Worm (Caenorhabditis elegans) whole organism, mixed stage, embryonic: Measurements from ENCODE around the gene hst-3.2.

ENCODE experiments used
- M03D4.4 ChIP-seq: sonication (generic microtip); optimal IDR thresholded peaks from 2 replicates; lab custom pipeline; 2017; ENCODE audit warnings: mild to moderate bottlenecking, missing genetic modification characterization, missing compliant biosample characterization
- bed-3 ChIP-seq: fragments of 200-800 bp; sonication (Bioruptor generic); optimal IDR thresholded peaks from 3 replicates; lab custom pipeline; 2018; ENCODE audit warnings: mild to moderate bottlenecking, missing genetic modification characterization, moderate library complexity, missing compliant biosample characterization
- blmp-1 ChIP-seq: fragments of 150-350 bp; optimal IDR thresholded peaks from 2 replicates; lab custom pipeline; 2014; ENCODE audit warnings: missing biosample characterization, missing genetic modification characterization
- ceh-39 ChIP-seq: fragments of 150-350 bp; optimal IDR thresholded peaks from 2 replicates; lab custom pipeline; 2014; ENCODE audit warnings: missing biosample characterization, missing genetic modification characterization
- ceh-43 ChIP-seq: fragments of 200-800 bp; sonication (Bioruptor generic); optimal IDR thresholded peaks from 2 replicates; lab custom pipeline; 2018; ENCODE audit warnings: mild to moderate bottlenecking, missing genetic modification characterization, moderate library complexity, missing compliant biosample characterization
- ceh-83 ChIP-seq: fragments of 200-800 bp; sonication (Bioruptor generic); optimal IDR thresholded peaks from 2 replicates; lab custom pipeline; 2018; ENCODE audit warnings: mild to moderate bottlenecking, missing genetic modification characterization, missing compliant biosample characterization
- cnd-1 ChIP-seq: fragments of 200-800 bp; sonication (Bioruptor generic); optimal IDR thresholded peaks from 2 replicates; lab custom pipeline; 2018; ENCODE audit warnings: mild to moderate bottlenecking, missing genetic modification characterization, missing compliant biosample characterization
- drap-1 ChIP-seq: fragments of 200-800 bp; sonication (Bioruptor generic); optimal IDR thresholded peaks from 3 replicates; lab custom pipeline; 2018; ENCODE audit warnings: mild to moderate bottlenecking, missing genetic modification characterization, missing compliant biosample characterization
- elt-1 ChIP-seq: sonication (generic microtip); optimal IDR thresholded peaks from 2 replicates; lab custom pipeline; 2017; ENCODE audit warnings: missing genetic modification characterization, mild to moderate bottlenecking, missing compliant biosample characterization, antibody characterized with exemption, moderate library complexity, borderline replicate concordance; ENCODE audit not compliant: insufficient read depth
- elt-3 ChIP-seq: fragments of 150-350 bp; optimal IDR thresholded peaks from 2 replicates; lab custom pipeline; 2014; ENCODE audit warnings: missing biosample characterization, missing genetic modification characterization
- flh-1 ChIP-seq: fragments of 200-800 bp; sonication (Bioruptor generic); optimal IDR thresholded peaks from 2 replicates; lab custom pipeline; 2018; ENCODE audit warnings: mild to moderate bottlenecking, missing genetic modification characterization, moderate library complexity, missing compliant biosample characterization
- ham-2 ChIP-seq: fragments of 200-800 bp; sonication (Bioruptor generic); optimal IDR thresholded peaks from 2 replicates; lab custom pipeline; 2018; ENCODE audit warnings: mild to moderate bottlenecking, missing genetic modification characterization, missing compliant biosample characterization
- hlh-1 ChIP-seq: fragments of 150-350 bp; optimal IDR thresholded peaks from 2 replicates; lab custom pipeline; 2014; ENCODE audit warnings: missing biosample characterization, missing genetic modification reagents, missing genetic modification characterization
- lin-32 ChIP-seq: fragments of 200-800 bp; sonication (Bioruptor generic); optimal IDR thresholded peaks from 2 replicates; lab custom pipeline; 2018; ENCODE audit warnings: mild to moderate bottlenecking, missing genetic modification characterization, missing compliant biosample characterization
- lsy-2 ChIP-seq: fragments of 150-350 bp; optimal IDR thresholded peaks from 2 replicates; lab custom pipeline; 2014; ENCODE audit warnings: missing biosample characterization, missing genetic modification characterization
- mab-5 ChIP-seq: fragments of 150-350 bp; optimal IDR thresholded peaks from 2 replicates; lab custom pipeline; 2014; ENCODE audit warnings: missing biosample characterization, missing genetic modification characterization
- mep-1 ChIP-seq: fragments of 150-350 bp; optimal IDR thresholded peaks from 2 replicates; lab custom pipeline; 2017; ENCODE audit warnings: missing biosample characterization, missing genetic modification reagents, missing genetic modification characterization, inconsistent platforms
- nhr-12 ChIP-seq: fragments of 150-350 bp; optimal IDR thresholded peaks from 2 replicates; lab custom pipeline; 2014; ENCODE audit warnings: missing biosample characterization, missing genetic modification characterization
- nhr-2 ChIP-seq: fragments of 150-350 bp; optimal IDR thresholded peaks from 2 replicates; lab custom pipeline; 2014; ENCODE audit warnings: missing biosample characterization, missing genetic modification characterization
- nhr-237 ChIP-seq: fragments of 150-350 bp; optimal IDR thresholded peaks from 2 replicates; lab custom pipeline; 2014; ENCODE audit warnings: missing biosample characterization, missing genetic modification characterization
- nhr-28 ChIP-seq: fragments of 150-350 bp; optimal IDR thresholded peaks from 2 replicates; lab custom pipeline; 2014; ENCODE audit warnings: missing biosample characterization, missing genetic modification characterization
- nhr-76 ChIP-seq: sonication (generic microtip); optimal IDR thresholded peaks from 2 replicates; lab custom pipeline; 2017; ENCODE audit warnings: missing biosample characterization, missing genetic modification characterization
- sem-2 ChIP-seq: fragments of 200-800 bp; sonication (Bioruptor generic); optimal IDR thresholded peaks from 2 replicates; lab custom pipeline; 2018; ENCODE audit warnings: mild to moderate bottlenecking, missing genetic modification characterization, missing compliant biosample characterization
- snpc-4 ChIP-seq: fragments of 150-350 bp; optimal IDR thresholded peaks from 2 replicates; lab custom pipeline; 2014; ENCODE audit warnings: missing biosample characterization, missing genetic modification characterization
- sptf-1 ChIP-seq: sonication (generic microtip); optimal IDR thresholded peaks from 2 replicates; lab custom pipeline; 2017; ENCODE audit warnings: mild to moderate bottlenecking, missing genetic modification characterization, moderate library complexity, missing compliant biosample characterization
- tbx-8 ChIP-seq: fragments of 200-800 bp; sonication (Bioruptor generic); optimal IDR thresholded peaks from 2 replicates; lab custom pipeline; 2018; ENCODE audit warnings: mild to moderate bottlenecking, missing genetic modification characterization, moderate library complexity, missing compliant biosample characterization
- unc-120 ChIP-seq: sonication (generic microtip); optimal IDR thresholded peaks from 2 replicates; lab custom pipeline; 2017; ENCODE audit warnings: missing genetic modification characterization, missing compliant biosample characterization; ENCODE audit not compliant: poor library complexity, severe bottlenecking
- unc-39 ChIP-seq: fragments of 150-350 bp; optimal IDR thresholded peaks from 2 replicates; lab custom pipeline; 2014; ENCODE audit warnings: missing biosample characterization, missing genetic modification characterization
- unc-62 ChIP-seq: fragments of 150-350 bp; optimal IDR thresholded peaks from 2 replicates; lab custom pipeline; 2014; ENCODE audit warnings: missing biosample characterization, missing genetic modification reagents, missing genetic modification characterization
- ztf-11 ChIP-seq: fragments of 150-350 bp; optimal IDR thresholded peaks from 2 replicates; lab custom pipeline; 2014; ENCODE audit warnings: missing biosample characterization, missing genetic modification characterization

Gene hst-3.2

DNA sequence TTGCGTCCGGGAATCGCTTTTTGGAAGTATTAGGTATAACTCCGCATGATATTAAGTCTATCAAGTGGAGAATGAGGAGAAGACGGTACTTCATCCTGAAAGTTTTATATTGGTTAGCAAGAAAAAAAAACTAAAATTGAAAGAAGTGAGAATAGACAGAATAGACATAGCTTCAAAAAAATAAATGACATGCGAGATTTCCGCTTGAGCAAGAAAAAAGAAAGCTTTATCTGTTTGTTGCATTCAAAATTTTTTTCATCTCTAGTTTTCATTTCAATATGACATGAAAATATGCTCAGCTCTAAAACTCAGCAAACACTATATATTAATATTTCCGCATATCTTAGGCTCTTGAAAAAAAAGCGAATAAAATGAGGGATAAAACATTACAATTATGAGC is at the start of gene hst-3.2:
hst-3.2 (minus strand) TSS at position 101 of the 400 bp plus-strand sequence.
- no peak for TF ChIP-seq hlh-1 (tag; lab: Kevin White, UChicago)
- TF ChIP-seq nhr-76 (tag; lab: Kevin White, UChicago) = no peak
- TF ChIP-seq mab-5 = no peak
- TF ChIP-seq nhr-237 = no peak
- no peak for TF ChIP-seq M03D4.4 (tag; lab: Kevin White, UChicago)
- no peak for TF ChIP-seq drap-1 (GFP tag; lab: Kevin White, UChicago)
- no peak for TF ChIP-seq ceh-43 (GFP tag; lab: Kevin White, UChicago)
- TF ChIP-seq mep-1 (tag; lab: Kevin White, UChicago) = no peak
- no peak for TF ChIP-seq nhr-12
- no peak for TF ChIP-seq nhr-2
- no peak for TF ChIP-seq elt-1 (tag; lab: Kevin White, UChicago)
- TF ChIP-seq ztf-11 (tag; lab: Kevin White, UChicago) = no peak

DNA sequence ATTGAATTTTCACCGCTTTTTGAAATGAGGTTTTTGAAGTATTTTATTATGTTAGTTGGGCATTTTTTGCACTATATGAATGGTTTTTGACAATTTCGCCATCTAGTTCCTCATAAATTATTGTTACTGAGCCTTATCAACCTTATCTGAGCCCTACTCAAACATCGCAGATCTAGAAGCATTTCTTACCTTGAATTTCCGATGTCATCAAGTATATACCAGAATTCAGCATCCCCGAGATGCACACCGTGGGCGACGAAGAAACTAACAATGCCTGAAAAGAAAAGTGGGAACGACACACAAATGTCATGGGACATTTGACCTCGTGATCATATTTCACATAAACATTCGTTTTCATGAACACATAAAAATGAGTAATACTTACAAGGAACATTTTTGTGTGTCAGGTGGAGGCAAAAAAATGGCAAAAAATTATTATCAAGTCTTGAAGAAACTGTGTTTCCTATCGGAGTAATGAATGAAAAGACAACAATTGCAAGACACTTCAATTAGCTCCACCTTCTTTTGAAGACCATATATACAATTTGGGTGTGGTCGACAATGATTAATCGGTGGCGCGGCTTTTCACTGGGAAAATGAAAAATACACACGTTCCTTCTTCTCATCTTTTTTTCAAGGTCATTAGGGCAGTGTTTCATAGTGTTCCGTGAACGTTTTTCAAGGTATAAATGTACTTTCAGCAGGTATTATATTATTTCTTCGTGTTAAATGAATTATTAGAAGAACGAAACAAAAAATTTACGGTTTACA is 48.7 kb upstream of the hst-3.2 start:
- TF ChIP-seq nhr-12 = no peak
- no peak for TF ChIP-seq snpc-4 (tag; lab: Kevin White, UChicago)
- TF ChIP-seq ceh-83 (GFP tag; lab: Kevin White, UChicago) = no peak
- TF ChIP-seq unc-62 (GFP tag; lab: Kevin White, UChicago) = no peak
- TF ChIP-seq elt-1 (tag; lab: Kevin White, UChicago) = no peak
- TF ChIP-seq cnd-1 (tag; lab: Kevin White, UChicago) = no peak
- no peak for TF ChIP-seq ham-2 (GFP tag; lab: Kevin White, UChicago)
- TF ChIP-seq drap-1 (GFP tag; lab: Kevin White, UChicago) = no peak
- no peak for TF ChIP-seq nhr-237
- no peak for TF ChIP-seq lin-32 (GFP tag; lab: Kevin White, UChicago)
- no peak for TF ChIP-seq ceh-39 (tag; lab: Kevin White, UChicago)
- no peak for TF ChIP-seq sem-2 (GFP tag; lab: Kevin White, UChicago)
- no peak for TF ChIP-seq nhr-2
- no peak for TF ChIP-seq flh-1 (GFP tag; lab: Kevin White, UChicago)
- TF ChIP-seq blmp-1 (tag; lab: Kevin White, UChicago) = no peak

DNA sequence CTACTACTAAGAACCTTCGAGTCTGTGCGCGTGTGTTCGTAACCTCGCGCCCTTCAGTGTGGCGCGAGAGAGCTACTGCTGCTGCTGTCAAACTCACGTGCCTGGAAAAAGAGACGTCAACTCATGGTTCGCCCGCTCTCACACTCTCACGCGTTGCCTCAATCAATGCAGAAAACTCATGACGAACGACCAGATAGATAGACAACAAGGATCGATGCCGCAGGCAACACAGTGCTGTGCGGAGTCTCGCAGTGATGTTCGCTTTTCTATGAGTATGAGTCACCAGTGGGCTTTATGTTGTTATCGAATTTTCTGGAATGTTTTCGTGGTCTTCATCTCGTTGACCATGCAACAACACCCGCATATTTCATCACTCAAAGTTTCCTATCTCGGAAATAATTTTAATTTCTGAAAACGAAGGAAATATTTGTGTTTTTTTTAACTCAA is 47.8 kb upstream of the hst-3.2 start:
- TF ChIP-seq lin-32 (GFP tag; lab: Kevin White, UChicago) = no peak
- TF ChIP-seq sptf-1 = no peak
- no peak for TF ChIP-seq tbx-8 (GFP tag; lab: Kevin White, UChicago)
- TF ChIP-seq bed-3 (GFP tag; lab: Kevin White, UChicago) = no peak
- no peak for TF ChIP-seq sem-2 (GFP tag; lab: Kevin White, UChicago)
- no peak for TF ChIP-seq nhr-28 (tag; lab: Kevin White, UChicago)
- TF ChIP-seq unc-62 (GFP tag; lab: Kevin White, UChicago) = no peak
- no peak for TF ChIP-seq lsy-2
- TF ChIP-seq ztf-11 (tag; lab: Kevin White, UChicago) = no peak
- TF ChIP-seq flh-1 (GFP tag; lab: Kevin White, UChicago) = no peak
- TF ChIP-seq nhr-237 = no peak
- no peak for TF ChIP-seq unc-39

DNA sequence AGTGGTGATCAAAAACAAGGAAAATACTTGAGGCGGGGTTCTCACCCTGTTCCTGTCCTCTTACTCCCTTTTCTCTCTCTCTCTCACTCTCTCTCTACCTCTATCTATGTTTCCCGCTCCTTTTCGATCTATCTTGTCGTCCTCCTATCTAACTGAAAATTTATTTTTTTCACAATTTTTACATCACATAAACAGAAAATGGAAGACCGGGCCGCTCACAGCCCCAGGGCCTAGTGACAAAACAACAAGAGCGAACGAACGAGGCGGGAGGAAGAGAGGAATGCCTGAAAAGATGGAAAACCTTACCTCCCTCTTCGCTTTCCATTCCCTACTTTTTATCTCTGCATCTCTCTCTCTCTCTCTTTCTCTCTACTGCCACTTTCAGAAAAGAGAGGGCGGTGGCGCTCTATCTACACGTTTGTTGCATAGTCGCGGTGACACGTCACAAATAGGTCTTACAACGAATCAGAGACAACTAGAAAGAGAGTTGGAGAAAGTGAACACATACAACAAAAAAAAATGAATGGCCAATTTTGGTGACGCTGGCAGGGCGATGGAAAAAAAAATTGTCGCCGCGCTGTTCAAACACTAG is 47.1 kb upstream of the hst-3.2 start:
- TF ChIP-seq lsy-2 (no peak), unc-120 (tag; lab: Kevin White, UChicago) (no peak), lin-32 (GFP tag; lab: Kevin White, UChicago) (no peak), nhr-76 (tag; lab: Kevin White, UChicago) (no peak), mep-1 (tag; lab: Kevin White, UChicago) (no peak), sptf-1 (no peak), blmp-1 (tag; lab: Kevin White, UChicago) (no peak), flh-1 (GFP tag; lab: Kevin White, UChicago) (no peak), nhr-2 (no peak), elt-3 (no peak), cnd-1 (tag; lab: Kevin White, UChicago) (no peak), nhr-12 (no peak), ztf-11 (tag; lab: Kevin White, UChicago) (no peak)
